Worm (Caenorhabditis elegans) whole organism, midembryonic: Measurements from ENCODE around the gene thk-1.

Experiments used
- T22C8.4 ChIP-seq: fragments of 200-800 bp; sonication (Bioruptor generic); IDR thresholded peaks from 2 replicates; pipeline ENCODE4 v1.3.6; 2022; ENCODE audit warnings: missing genetic modification characterization, missing compliant biosample characterization
- cog-1 ChIP-seq: sonication (generic microtip); optimal IDR thresholded peaks from 2 replicates; lab custom pipeline; 2016; ENCODE audit warnings: missing genetic modification characterization, missing compliant biosample characterization
- flt-1 ChIP-seq: fragments of 200-800 bp; sonication (Bioruptor generic); IDR thresholded peaks from 2 replicates; pipeline ENCODE4 v1.3.6; 2022; ENCODE audit warnings: missing genetic modification characterization, missing compliant biosample characterization
- med-1 ChIP-seq: sonication (generic microtip); optimal IDR thresholded peaks from 2 replicates; lab custom pipeline; 2017; ENCODE audit warnings: missing genetic modification characterization, mild to moderate bottlenecking, missing compliant biosample characterization, antibody characterized with exemption, missing genetic modification reagents; ENCODE audit not compliant: insufficient read depth
- ref-1 ChIP-seq: fragments of 200-800 bp; sonication (Bioruptor generic); conservative IDR thresholded peaks from 2 replicates; pipeline ENCODE4 v1.3.6; 2022; ENCODE audit warnings: missing genetic modification reagents, missing genetic modification characterization, missing compliant biosample characterization
- ztf-29 ChIP-seq: fragments of 200-800 bp; sonication (Bioruptor generic); IDR thresholded peaks from 2 replicates; pipeline ENCODE4 v1.3.6; 2022; ENCODE audit warnings: missing genetic modification reagents, missing genetic modification characterization, missing compliant biosample characterization

ce11 chrIV:10252350-10252792, 29.0 kb downstream of the thk-1 start:
- TF ChIP-seq ztf-29 (GFP tag; lab: Robert Waterston, UW) = no peak
- no peak for TF ChIP-seq med-1
- no peak for TF ChIP-seq ref-1 (GFP tag; lab: Robert Waterston, UW)
- no peak for TF ChIP-seq T22C8.4 (GFP tag; lab: Robert Waterston, UW)
- TF ChIP-seq cog-1 (tag; lab: Kevin White, UChicago) = peak; percentile 36
- no peak for TF ChIP-seq flt-1 (GFP tag; lab: Robert Waterston, UW)
